Worm (Caenorhabditis elegans) whole organism, L4 larva: ENCODE results near the gene lgc-40.

ENCODE experiments used
- F10B5.3 ChIP-seq: sonication (generic microtip); optimal IDR thresholded peaks from 2 replicates; lab custom pipeline; 2016; ENCODE audit warnings: mild to moderate bottlenecking, missing genetic modification characterization, missing compliant biosample characterization
- F26F4.8 ChIP-seq: fragments of 200-800 bp; sonication (Bioruptor generic); conservative IDR thresholded peaks from 2 replicates; pipeline ENCODE4 v1.3.6; 2022; ENCODE audit warnings: missing genetic modification characterization, missing compliant biosample characterization
- F37D6.2 ChIP-seq: sonication (generic microtip); optimal IDR thresholded peaks from 2 replicates; lab custom pipeline; 2016; ENCODE audit warnings: mild to moderate bottlenecking, missing genetic modification characterization, missing compliant biosample characterization
- R02D3.7 ChIP-seq: fragments of 150-350 bp; sonication (generic microtip); optimal IDR thresholded peaks from 3 replicates; lab custom pipeline; 2014; ENCODE audit warnings: missing biosample characterization, missing genetic modification characterization
- Y105C5A.15 ChIP-seq: fragments of 200-800 bp; sonication (Bioruptor generic); IDR thresholded peaks from 2 replicates; pipeline ENCODE4 v1.3.6; 2022; ENCODE audit warnings: missing genetic modification characterization, missing compliant biosample characterization
- Y75B8A.6 ChIP-seq: fragments of 200-800 bp; sonication (Bioruptor generic); IDR thresholded peaks from 2 replicates; pipeline ENCODE4 v1.3.6; 2022; ENCODE audit warnings: missing genetic modification reagents, missing genetic modification characterization, missing compliant biosample characterization
- ama-1 ChIP-seq: fragments of 150-350 bp; optimal IDR thresholded peaks from 2 replicates; lab custom pipeline; 2014; ENCODE audit warnings: inconsistent platforms, mixed read lengths
- arid-1 ChIP-seq: fragments of 200-800 bp; sonication (Bioruptor generic); conservative IDR thresholded peaks from 2 replicates; pipeline ENCODE4 v1.3.6; 2022; ENCODE audit warnings: missing genetic modification reagents, missing genetic modification characterization, missing compliant biosample characterization
- ceh-62 ChIP-seq: sonication (generic microtip); optimal IDR thresholded peaks from 2 replicates; lab custom pipeline; 2017; ENCODE audit warnings: missing biosample characterization, missing genetic modification characterization
- ctbp-1 ChIP-seq: fragments of 200-800 bp; sonication (Bioruptor generic); IDR thresholded peaks from 2 replicates; pipeline ENCODE4 v1.3.6; 2022; ENCODE audit warnings: missing genetic modification reagents, missing genetic modification characterization, missing compliant biosample characterization
- daf-12 ChIP-seq: fragments of 150-350 bp; optimal IDR thresholded peaks from 2 replicates; lab custom pipeline; 2014; ENCODE audit warnings: missing biosample characterization, missing genetic modification reagents, missing genetic modification characterization
- dmd-6 ChIP-seq: fragments of 200-800 bp; sonication (Bioruptor generic); IDR thresholded peaks from 2 replicates; pipeline ENCODE4 v1.3.6; 2022; ENCODE audit warnings: missing genetic modification reagents, missing genetic modification characterization, missing compliant biosample characterization
- dmd-8 ChIP-seq: fragments of 200-800 bp; sonication (Bioruptor generic); IDR thresholded peaks from 2 replicates; pipeline ENCODE4 v1.3.6; 2022; ENCODE audit warnings: missing genetic modification characterization, missing compliant biosample characterization
- dpl-1 ChIP-seq: fragments of 150-350 bp; optimal IDR thresholded peaks from 2 replicates; lab custom pipeline; 2014; ENCODE audit warnings: missing biosample characterization, missing genetic modification reagents, missing genetic modification characterization
- duxl-1 ChIP-seq: sonication (generic microtip); optimal IDR thresholded peaks from 2 replicates; lab custom pipeline; 2016; ENCODE audit warnings: mild to moderate bottlenecking, missing genetic modification characterization, moderate library complexity, missing compliant biosample characterization; ENCODE audit not compliant: poor library complexity
- dve-1 ChIP-seq: sonication (generic microtip); optimal IDR thresholded peaks from 2 replicates; lab custom pipeline; 2017; ENCODE audit warnings: antibody characterized with exemption, mild to moderate bottlenecking, missing genetic modification characterization, missing compliant biosample characterization; ENCODE audit not compliant: insufficient read depth
- gei-8 ChIP-seq: fragments of 200-800 bp; sonication (Bioruptor generic); optimal IDR thresholded peaks from 2 replicates; lab custom pipeline; 2018; ENCODE audit warnings: mild to moderate bottlenecking, missing genetic modification characterization, missing compliant biosample characterization
- hif-1 ChIP-seq, 2 experiments: sonication (generic microtip); optimal IDR thresholded peaks; 2 replicates each; lab custom pipeline; 2016 to 2017; ENCODE audit warnings: missing compliant biosample characterization in 2 of 2, missing genetic modification characterization in 2 of 2, missing genetic modification reagents in 2 of 2, missing genotype in 2 of 2, mild to moderate bottlenecking in 1 of 2
- hlh-30 ChIP-seq: sonication (generic microtip); optimal IDR thresholded peaks from 2 replicates; lab custom pipeline; 2017; ENCODE audit warnings: antibody characterized with exemption, mild to moderate bottlenecking, missing genetic modification characterization, missing compliant biosample characterization; ENCODE audit not compliant: insufficient read depth
- hmg-1.1 ChIP-seq: fragments of 200-800 bp; sonication (Bioruptor generic); IDR thresholded peaks from 2 replicates; pipeline ENCODE4 v1.3.6; 2022; ENCODE audit warnings: missing genetic modification reagents, missing genetic modification characterization, missing compliant biosample characterization
- lim-7 ChIP-seq: fragments of 200-800 bp; sonication (Bioruptor generic); IDR thresholded peaks from 2 replicates; pipeline ENCODE4 v1.3.6; 2022; ENCODE audit warnings: missing genetic modification characterization, missing compliant biosample characterization
- lin-13 ChIP-seq: fragments of 150-350 bp; optimal IDR thresholded peaks from 2 replicates; lab custom pipeline; 2014; ENCODE audit warnings: missing biosample characterization, missing genetic modification reagents, missing genetic modification characterization
- lin-15B ChIP-seq: fragments of 150-350 bp; sonication (generic microtip); optimal IDR thresholded peaks from 3 replicates; lab custom pipeline; 2014; ENCODE audit warnings: missing biosample characterization, missing genetic modification characterization
- lin-38 ChIP-seq: fragments of 200-800 bp; sonication (Bioruptor generic); IDR thresholded peaks from 2 replicates; pipeline ENCODE4 v1.3.6; 2022; ENCODE audit warnings: missing genetic modification reagents, missing genetic modification characterization, missing compliant biosample characterization
- lin-39 ChIP-seq: fragments of 150-350 bp; optimal IDR thresholded peaks from 2 replicates; lab custom pipeline; 2014; ENCODE audit warnings: missing biosample characterization, missing genetic modification reagents, missing genetic modification characterization
- lsy-2 ChIP-seq, 2 experiments: fragments of 150-350 bp in 1 of 2; sonication (generic microtip) in 1 of 2; optimal IDR thresholded peaks; 2 replicates each; lab custom pipeline; 2014 to 2017; ENCODE audit warnings: missing biosample characterization in 2 of 2, missing genetic modification characterization in 2 of 2
- madf-9 ChIP-seq: fragments of 200-800 bp; sonication (Bioruptor generic); conservative IDR thresholded peaks from 2 replicates; pipeline ENCODE4 v1.3.6; 2022; ENCODE audit warnings: missing genetic modification reagents, missing genetic modification characterization, missing compliant biosample characterization
- mdl-1 ChIP-seq, 2 experiments: fragments of 150-350 bp in 1 of 2; sonication (generic microtip) in 1 of 2; optimal IDR thresholded peaks; 2 replicates each; lab custom pipeline; 2014 to 2017; ENCODE audit warnings: missing biosample characterization in 2 of 2, missing genetic modification characterization in 2 of 2
- mdt-29 ChIP-seq: fragments of 200-800 bp; sonication (Bioruptor generic); IDR thresholded peaks from 2 replicates; pipeline ENCODE4 v1.3.6; 2022; ENCODE audit warnings: missing genetic modification reagents, missing genetic modification characterization, missing compliant biosample characterization
- mep-1 ChIP-seq: fragments of 150-350 bp; sonication (generic microtip); optimal IDR thresholded peaks from 3 replicates; lab custom pipeline; 2014; ENCODE audit warnings: missing biosample characterization, missing genetic modification characterization
- mes-2 ChIP-seq: sonication (generic microtip); optimal IDR thresholded peaks from 2 replicates; lab custom pipeline; 2016; ENCODE audit warnings: missing genotype, mild to moderate bottlenecking, missing genetic modification characterization, missing compliant biosample characterization; ENCODE audit not compliant: poor library complexity, severe bottlenecking
- mxl-2 ChIP-seq: fragments of 200-800 bp; sonication (Bioruptor generic); conservative IDR thresholded peaks from 2 replicates; pipeline ENCODE4 v1.3.6; 2022; ENCODE audit warnings: missing genetic modification reagents, missing genetic modification characterization, missing compliant biosample characterization
- nhr-10 ChIP-seq: fragments of 150-350 bp; optimal IDR thresholded peaks from 2 replicates; lab custom pipeline; 2014; ENCODE audit warnings: missing biosample characterization, missing genetic modification characterization
- nhr-102 ChIP-seq: sonication (generic microtip); optimal IDR thresholded peaks from 2 replicates; lab custom pipeline; 2016; ENCODE audit warnings: mild to moderate bottlenecking, missing genetic modification characterization, moderate library complexity, missing compliant biosample characterization
- nhr-11 ChIP-seq: fragments of 150-350 bp; optimal IDR thresholded peaks from 2 replicates; lab custom pipeline; 2014; ENCODE audit warnings: missing biosample characterization, missing genetic modification characterization
- nhr-111 ChIP-seq: fragments of 200-800 bp; sonication (Bioruptor generic); optimal IDR thresholded peaks from 2 replicates; lab custom pipeline; 2018; ENCODE audit warnings: mild to moderate bottlenecking, missing genetic modification characterization, missing compliant biosample characterization
- nhr-237 ChIP-seq: sonication (generic microtip); optimal IDR thresholded peaks from 2 replicates; lab custom pipeline; 2017; ENCODE audit warnings: missing biosample characterization, missing genetic modification characterization
- nhr-28 ChIP-seq: fragments of 150-350 bp; optimal IDR thresholded peaks from 2 replicates; lab custom pipeline; 2014; ENCODE audit warnings: missing biosample characterization, missing genetic modification characterization
- nhr-77 ChIP-seq: fragments of 150-350 bp; optimal IDR thresholded peaks from 2 replicates; lab custom pipeline; 2014; ENCODE audit warnings: missing biosample characterization, missing genetic modification characterization
- pqm-1 ChIP-seq: sonication (generic microtip); optimal IDR thresholded peaks from 2 replicates; lab custom pipeline; 2017; ENCODE audit warnings: missing biosample characterization, missing genetic modification characterization
- rbr-2 ChIP-seq: sonication (generic microtip); optimal IDR thresholded peaks from 2 replicates; lab custom pipeline; 2016; ENCODE audit warnings: missing genotype, missing genetic modification characterization, missing compliant biosample characterization
- sdz-12 ChIP-seq: fragments of 200-800 bp; sonication (Bioruptor generic); optimal IDR thresholded peaks from 2 replicates; lab custom pipeline; 2018; ENCODE audit warnings: mild to moderate bottlenecking, missing genetic modification characterization, missing compliant biosample characterization
- spr-1 ChIP-seq: sonication (generic microtip); optimal IDR thresholded peaks from 2 replicates; lab custom pipeline; 2016; ENCODE audit warnings: mild to moderate bottlenecking, missing genetic modification characterization, missing compliant biosample characterization
- tag-97 ChIP-seq: fragments of 200-800 bp; sonication (Bioruptor generic); IDR thresholded peaks from 2 replicates; pipeline ENCODE4 v1.3.6; 2022; ENCODE audit warnings: missing genetic modification characterization, missing compliant biosample characterization
- unc-130 ChIP-seq: sonication (generic microtip); optimal IDR thresholded peaks from 2 replicates; lab custom pipeline; 2016; ENCODE audit warnings: missing genetic modification reagents, missing genetic modification characterization, missing compliant biosample characterization
- unc-62 ChIP-seq, 3 experiments: fragments of 150-350 bp in 1 of 3; sonication (generic microtip); optimal IDR thresholded peaks in 2 of 3; peaks in 1 of 3; 1 replicate in 1 of 3; 2 replicates in 2 of 3; lab custom pipeline; 2014 to 2017; ENCODE audit warnings: missing biosample characterization in 3 of 3, missing genetic modification characterization in 3 of 3, missing genetic modification reagents in 3 of 3, missing genotype in 1 of 3
- zfp-3 ChIP-seq: fragments of 200-800 bp; sonication (Bioruptor generic); conservative IDR thresholded peaks from 2 replicates; pipeline ENCODE4 v1.3.6; 2022; ENCODE audit warnings: missing genetic modification reagents, missing genetic modification characterization, missing compliant biosample characterization
- zip-11 ChIP-seq: fragments of 200-800 bp; sonication (Bioruptor generic); IDR thresholded peaks from 2 replicates; pipeline ENCODE4 v1.3.6; 2022; ENCODE audit warnings: missing genetic modification characterization, missing compliant biosample characterization

Gene lgc-40

ce11 chrX:2381282-2381681 lies 21.4 kb downstream of the lgc-40 start, which contains the start of gene F47G3.4:
Gene F47G3.4 (plus strand): TSS chrX:2381582.
- TF ChIP-seq F26F4.8 (GFP tag; lab: Robert Waterston, UW): no peak
- no peak for TF ChIP-seq Y75B8A.6

ce11 chrX:2382227-2382626 lies 22.3 kb downstream of the lgc-40 start:
- TF ChIP-seq mes-2 (tag; lab: Kevin White, UChicago) (peak; percentile 73), Y105C5A.15 (GFP tag; lab: Robert Waterston, UW) (no peak), R02D3.7 (no peak), ama-1 (lab: Kevin White, UChicago) (no peak), lin-39 (tag; lab: Kevin White, UChicago) (no peak), nhr-77 (peak; percentile 9), mdl-1 (tag; optimal IDR thresholded peaks at IDR 0.05; lab: Kevin White, UChicago) (peak in 1 of 2 experiments; percentile 31), tag-97 (GFP tag; lab: Robert Waterston, UW) (no peak), hif-1 (tag; optimal IDR thresholded peaks at IDR 0.05; lab: Kevin White, UChicago) (peak in 1 of 2 experiments; percentile 11), pqm-1 (no peak), lin-38 (no peak), hmg-1.1 (GFP tag; lab: Robert Waterston, UW) (peak; percentile 73), nhr-111 (GFP tag; lab: Kevin White, UChicago) (no peak), nhr-237 (tag; lab: Kevin White, UChicago) (no peak), duxl-1 (peak; percentile 2), spr-1 (tag; lab: Kevin White, UChicago) (no peak), dpl-1 (GFP tag; lab: Kevin White, UChicago) (peak; percentile 64), nhr-10 (tag; lab: Kevin White, UChicago) (no peak), unc-62 (GFP tag; optimal IDR thresholded peaks at IDR 0.05 in 1 of 2; lab: Kevin White, UChicago) (no peak), unc-62 (tag; optimal IDR thresholded peaks at IDR 0.05; lab: Kevin White, UChicago) (no peak), nhr-28 (peak; percentile 55), nhr-102 (tag; lab: Kevin White, UChicago) (peak; percentile 42), unc-130 (GFP tag; lab: Kevin White, UChicago) (no peak), lin-13 (no peak), rbr-2 (tag; lab: Kevin White, UChicago) (peak; percentile 54), zfp-3 (no peak), madf-9 (GFP tag; lab: Robert Waterston, UW) (no peak), arid-1 (GFP tag; lab: Robert Waterston, UW) (no peak), mxl-2 (GFP tag; lab: Robert Waterston, UW) (no peak), dmd-8 (no peak), ceh-62 (tag; lab: Kevin White, UChicago) (no peak), daf-12 (tag; lab: Kevin White, UChicago) (no peak), lsy-2 (tag; optimal IDR thresholded peaks at IDR 0.05; lab: Kevin White, UChicago) (peak in 1 of 2 experiments; percentile 78), hlh-30 (tag; lab: Kevin White, UChicago) (peak; percentile 60), nhr-11 (tag; lab: Kevin White, UChicago) (no peak), zip-11 (GFP tag; lab: Robert Waterston, UW) (no peak), F10B5.3 (tag; lab: Kevin White, UChicago) (no peak), gei-8 (GFP tag; lab: Kevin White, UChicago) (no peak), sdz-12 (GFP tag; lab: Kevin White, UChicago) (no peak), lin-15B (tag; lab: Kevin White, UChicago) (no peak), dmd-6 (GFP tag; lab: Robert Waterston, UW) (peak; percentile 57), dve-1 (tag; lab: Kevin White, UChicago) (peak; percentile 66), lim-7 (no peak), F26F4.8 (GFP tag; lab: Robert Waterston, UW) (no peak), ctbp-1 (GFP tag; lab: Robert Waterston, UW) (no peak), F37D6.2 (peak; percentile 9), mep-1 (tag; lab: Kevin White, UChicago) (peak; percentile 74), Y75B8A.6 (no peak), mdt-29 (GFP tag; lab: Robert Waterston, UW) (no peak)
